Worm (Caenorhabditis elegans) whole organism, L4 larva: Measurements from ENCODE around the gene C34H4.2.

Experiments used
- F26F4.8 ChIP-seq: fragments of 200-800 bp; sonication (Bioruptor generic); conservative IDR thresholded peaks from 2 replicates; pipeline ENCODE4 v1.3.6; 2022; ENCODE audit warnings: missing genetic modification characterization, missing compliant biosample characterization
- F44E2.7 ChIP-seq: fragments of 200-800 bp; sonication (Bioruptor generic); IDR thresholded peaks from 2 replicates; pipeline ENCODE4 v2.1.2; 2022; ENCODE audit warnings: missing genetic modification characterization, missing compliant biosample characterization
- T26A8.4 ChIP-seq: fragments of 200-800 bp; sonication (Bioruptor generic); IDR thresholded peaks from 2 replicates; pipeline ENCODE4 v1.3.6; 2022; ENCODE audit warnings: missing genetic modification characterization, missing compliant biosample characterization
- Y48G9A.11 ChIP-seq: fragments of 200-800 bp; sonication (Bioruptor generic); IDR thresholded peaks from 2 replicates; pipeline ENCODE4 v1.3.6; 2022; ENCODE audit warnings: missing genetic modification reagents, missing genetic modification characterization, missing compliant biosample characterization
- aha-1 ChIP-seq: fragments of 150-350 bp; peaks from one replicate; lab custom pipeline; 2014; ENCODE audit warnings: missing biosample characterization, missing genetic modification characterization
- ceh-28 ChIP-seq: fragments of 150-350 bp; optimal IDR thresholded peaks from 2 replicates; lab custom pipeline; 2014; ENCODE audit warnings: missing biosample characterization, missing genetic modification reagents, missing genetic modification characterization
- ceh-82 ChIP-seq: sonication (generic microtip); optimal IDR thresholded peaks from 2 replicates; lab custom pipeline; 2017; ENCODE audit warnings: missing biosample characterization, missing genetic modification characterization
- daf-19 ChIP-seq: fragments of 200-800 bp; sonication (Bioruptor generic); conservative IDR thresholded peaks from 2 replicates; pipeline ENCODE4 v1.3.6; 2022; ENCODE audit warnings: missing genetic modification characterization, missing compliant biosample characterization
- fkh-10 ChIP-seq: fragments of 150-350 bp; optimal IDR thresholded peaks from 2 replicates; lab custom pipeline; 2014; ENCODE audit warnings: missing biosample characterization, missing genetic modification reagents, missing genetic modification characterization
- hlh-11 ChIP-seq: fragments of 200-800 bp; sonication (Bioruptor generic); optimal IDR thresholded peaks from 2 replicates; lab custom pipeline; 2018; ENCODE audit warnings: mild to moderate bottlenecking, missing genetic modification characterization, missing compliant biosample characterization
- hlh-30 ChIP-seq: sonication (generic microtip); optimal IDR thresholded peaks from 2 replicates; lab custom pipeline; 2017; ENCODE audit warnings: antibody characterized with exemption, mild to moderate bottlenecking, missing genetic modification characterization, missing compliant biosample characterization; ENCODE audit not compliant: insufficient read depth
- hmg-1.1 ChIP-seq: fragments of 200-800 bp; sonication (Bioruptor generic); IDR thresholded peaks from 2 replicates; pipeline ENCODE4 v1.3.6; 2022; ENCODE audit warnings: missing genetic modification reagents, missing genetic modification characterization, missing compliant biosample characterization
- lin-1 ChIP-seq: fragments of 200-800 bp; sonication (Bioruptor generic); IDR thresholded peaks from 2 replicates; pipeline ENCODE4 v1.3.6; 2022; ENCODE audit warnings: missing genetic modification reagents, missing genetic modification characterization, missing compliant biosample characterization
- lin-29 ChIP-seq: fragments of 200-800 bp; sonication (Bioruptor generic); IDR thresholded peaks from 2 replicates; pipeline ENCODE4 v1.3.6; 2022; ENCODE audit warnings: missing genetic modification reagents, missing genetic modification characterization, missing compliant biosample characterization
- lsy-2 ChIP-seq, 2 experiments: fragments of 150-350 bp in 1 of 2; sonication (generic microtip) in 1 of 2; optimal IDR thresholded peaks; 2 replicates each; lab custom pipeline; 2014 to 2017; ENCODE audit warnings: missing biosample characterization in 2 of 2, missing genetic modification characterization in 2 of 2
- mes-2 ChIP-seq: sonication (generic microtip); optimal IDR thresholded peaks from 2 replicates; lab custom pipeline; 2016; ENCODE audit warnings: missing genotype, mild to moderate bottlenecking, missing genetic modification characterization, missing compliant biosample characterization; ENCODE audit not compliant: poor library complexity, severe bottlenecking
- nhr-28 ChIP-seq: fragments of 150-350 bp; optimal IDR thresholded peaks from 2 replicates; lab custom pipeline; 2014; ENCODE audit warnings: missing biosample characterization, missing genetic modification characterization
- nhr-42 ChIP-seq: fragments of 200-800 bp; sonication (Bioruptor generic); IDR thresholded peaks from 2 replicates; pipeline ENCODE4 v1.3.6; 2022; ENCODE audit warnings: missing genetic modification characterization, missing compliant biosample characterization
- sdz-12 ChIP-seq: fragments of 200-800 bp; sonication (Bioruptor generic); optimal IDR thresholded peaks from 2 replicates; lab custom pipeline; 2018; ENCODE audit warnings: mild to moderate bottlenecking, missing genetic modification characterization, missing compliant biosample characterization
- spr-1 ChIP-seq: sonication (generic microtip); optimal IDR thresholded peaks from 2 replicates; lab custom pipeline; 2016; ENCODE audit warnings: mild to moderate bottlenecking, missing genetic modification characterization, missing compliant biosample characterization
- unc-130 ChIP-seq: sonication (generic microtip); optimal IDR thresholded peaks from 2 replicates; lab custom pipeline; 2016; ENCODE audit warnings: missing genetic modification reagents, missing genetic modification characterization, missing compliant biosample characterization
- vab-7 ChIP-seq: fragments of 200-800 bp; sonication (Bioruptor generic); IDR thresholded peaks from 2 replicates; pipeline ENCODE4 v1.3.6; 2022; ENCODE audit warnings: missing genetic modification reagents, missing genetic modification characterization, missing compliant biosample characterization
- zip-11 ChIP-seq: fragments of 200-800 bp; sonication (Bioruptor generic); IDR thresholded peaks from 2 replicates; pipeline ENCODE4 v1.3.6; 2022; ENCODE audit warnings: missing genetic modification characterization, missing compliant biosample characterization

C34H4.2 gene

DNA sequence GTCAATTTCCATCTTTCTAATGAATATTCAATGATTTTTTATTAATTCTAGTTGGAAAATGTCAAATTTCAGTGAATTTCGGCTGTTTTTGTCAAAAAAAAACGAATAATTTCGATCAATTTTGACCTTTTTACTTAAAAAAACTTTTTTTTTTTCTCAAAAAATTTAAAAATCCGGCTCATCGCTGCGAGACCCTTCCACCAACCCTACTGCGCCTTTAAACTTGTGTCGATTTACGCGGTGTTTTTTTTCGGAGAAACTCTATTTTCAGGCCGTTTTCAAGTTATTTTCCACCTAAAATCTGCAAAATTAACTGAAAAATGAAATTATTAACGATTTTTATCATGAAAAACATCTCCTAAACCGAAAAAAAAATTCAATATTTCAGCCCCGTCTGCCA is 47.2 kb downstream of the C34H4.2 start:
- no peak for TF ChIP-seq mes-2
- peak; percentile 59 for TF ChIP-seq aha-1 (tag; lab: Kevin White, UChicago)
- TF ChIP-seq fkh-10 (GFP tag; lab: Kevin White, UChicago): no peak

DNA sequence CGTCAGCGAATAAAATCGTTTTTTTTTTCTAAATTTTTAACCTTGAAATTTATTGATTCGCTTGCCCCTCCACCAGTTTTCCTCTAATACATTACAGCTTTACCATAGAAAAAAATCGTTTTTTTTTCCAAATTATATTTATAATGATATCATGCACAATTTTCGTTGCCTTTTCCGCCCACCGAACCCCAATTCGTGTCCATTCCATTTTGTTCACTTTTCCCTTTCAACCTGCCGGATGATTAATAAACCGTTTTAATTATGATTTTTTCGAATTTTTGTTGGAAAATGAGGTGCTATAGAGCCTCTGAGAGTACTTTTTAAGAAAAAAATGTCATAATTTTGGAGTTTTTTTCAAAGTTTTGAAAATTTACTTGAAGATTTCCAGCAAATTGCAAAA is 47.8 kb downstream of the C34H4.2 start, which contains the start of gene set-23:
Gene set-23 (plus strand): TSS at position 301 of the 400 bp plus-strand sequence.
- TF ChIP-seq ceh-82 (tag; lab: Kevin White, UChicago) (no peak), zip-11 (GFP tag; lab: Robert Waterston, UW) (no peak), hlh-30 (tag; lab: Kevin White, UChicago) (no peak), F26F4.8 (GFP tag; lab: Robert Waterston, UW) (no peak), daf-19 (GFP tag; lab: Robert Waterston, UW) (no peak), lin-1 (no peak), lsy-2 (tag; optimal IDR thresholded peaks at IDR 0.05; lab: Kevin White, UChicago) (no peak), vab-7 (GFP tag; lab: Robert Waterston, UW) (no peak), spr-1 (tag; lab: Kevin White, UChicago) (no peak), T26A8.4 (GFP tag; lab: Robert Waterston, UW) (no peak), lin-29 (GFP tag; lab: Robert Waterston, UW) (no peak), nhr-42 (GFP tag; lab: Robert Waterston, UW) (no peak), sdz-12 (GFP tag; lab: Kevin White, UChicago) (no peak), Y48G9A.11 (no peak), F44E2.7 (GFP tag; lab: Robert Waterston, UW) (no peak), hlh-11 (tag; lab: Kevin White, UChicago) (no peak), nhr-28 (tag; lab: Kevin White, UChicago) (no peak), hmg-1.1 (GFP tag; lab: Robert Waterston, UW) (no peak), unc-130 (no peak)

DNA sequence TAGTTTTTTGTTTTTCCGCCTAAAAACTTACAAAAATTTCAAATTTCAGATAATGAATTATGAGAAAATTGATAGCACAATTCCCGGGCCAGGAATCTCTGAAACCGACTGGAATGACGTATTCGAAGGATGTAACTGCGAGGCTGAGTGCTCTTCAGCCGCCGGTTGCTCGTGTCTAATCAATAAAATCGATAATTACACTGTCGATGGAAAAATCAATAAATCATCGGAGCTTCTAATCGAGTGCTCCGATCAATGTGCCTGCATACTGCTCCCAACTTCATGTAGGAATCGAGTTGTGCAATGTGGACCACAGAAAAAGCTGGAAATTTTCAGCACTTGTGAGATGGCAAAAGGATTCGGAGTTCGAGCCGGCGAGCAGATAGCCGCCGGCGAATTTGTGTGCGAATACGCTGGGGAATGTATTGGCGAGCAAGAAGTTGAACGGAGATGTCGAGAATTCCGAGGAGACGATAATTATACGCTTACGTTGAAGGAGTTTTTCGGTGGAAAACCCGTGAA is 49.4 kb downstream of the C34H4.2 start:
- TF ChIP-seq hlh-30 (tag; lab: Kevin White, UChicago) (no peak), aha-1 (tag; lab: Kevin White, UChicago) (peak; percentile 95), ceh-28 (tag; lab: Kevin White, UChicago) (peak; percentile 87)
